Worm (Caenorhabditis elegans) whole organism, L1 larva: ENCODE measurements around the gene dhs-28.

Experiments used
- C04F5.9 ChIP-seq: sonication (generic microtip); optimal IDR thresholded peaks from 2 replicates; lab custom pipeline; 2016; ENCODE audit warnings: missing genetic modification characterization, missing compliant biosample characterization
- C16A3.4 ChIP-seq: fragments of 150-350 bp; optimal IDR thresholded peaks from 2 replicates; lab custom pipeline; 2014; ENCODE audit warnings: missing biosample characterization, missing genetic modification characterization
- C34B4.2 ChIP-seq: sonication (generic microtip); optimal IDR thresholded peaks from 2 replicates; lab custom pipeline; 2017; ENCODE audit warnings: mild to moderate bottlenecking, missing genetic modification characterization, missing compliant biosample characterization
- F16B12.6 ChIP-seq: fragments of 150-350 bp; optimal IDR thresholded peaks from 2 replicates; lab custom pipeline; 2014; ENCODE audit warnings: missing biosample characterization, missing genetic modification characterization
- Y116A8C.19 ChIP-seq: sonication (generic microtip); optimal IDR thresholded peaks from 2 replicates; lab custom pipeline; 2016; ENCODE audit warnings: missing compliant biosample characterization, missing genetic modification characterization, borderline replicate concordance
- alr-1 ChIP-seq: fragments of 200-800 bp; sonication (Bioruptor generic); optimal IDR thresholded peaks from 2 replicates; lab custom pipeline; 2018; ENCODE audit warnings: borderline replicate concordance, mild to moderate bottlenecking, missing genetic modification characterization, missing compliant biosample characterization
- aly-2 ChIP-seq: fragments of 150-350 bp; optimal IDR thresholded peaks from 2 replicates; lab custom pipeline; 2014; ENCODE audit warnings: missing biosample characterization, missing genetic modification characterization
- ama-1 ChIP-seq: fragments of 150-350 bp; optimal IDR thresholded peaks from 2 replicates; lab custom pipeline; 2014
- ceh-63 ChIP-seq: fragments of 200-800 bp; sonication (Bioruptor generic); optimal IDR thresholded peaks from 2 replicates; lab custom pipeline; 2018; ENCODE audit warnings: mild to moderate bottlenecking, missing genetic modification characterization, missing compliant biosample characterization
- ceh-8 ChIP-seq: fragments of 200-800 bp; sonication (Bioruptor generic); optimal IDR thresholded peaks from 2 replicates; lab custom pipeline; 2018; ENCODE audit warnings: mild to moderate bottlenecking, missing genetic modification characterization, moderate library complexity, missing compliant biosample characterization
- ces-1 ChIP-seq: fragments of 150-350 bp; optimal IDR thresholded peaks from 2 replicates; lab custom pipeline; 2014; ENCODE audit warnings: missing biosample characterization, missing genetic modification reagents, missing genetic modification characterization
- dpl-1 ChIP-seq, 3 experiments: fragments of 150-350 bp in 2 of 3; sonication (generic microtip) in 1 of 3; optimal IDR thresholded peaks; 2 replicates each; lab custom pipeline; 2014 to 2017; ENCODE audit warnings: missing biosample characterization in 3 of 3, missing genetic modification characterization in 3 of 3, missing genetic modification reagents in 3 of 3
- dsc-1 ChIP-seq: sonication (generic microtip); optimal IDR thresholded peaks from 2 replicates; lab custom pipeline; 2016; ENCODE audit warnings: mild to moderate bottlenecking, missing genetic modification characterization, missing compliant biosample characterization
- efl-1 ChIP-seq, 4 experiments: fragments of 150-350 bp; optimal IDR thresholded peaks in 3 of 4; peaks in 1 of 4; 1 replicate in 1 of 4; 2 replicates in 3 of 4; lab custom pipeline; 2014; ENCODE audit warnings: missing biosample characterization in 2 of 4, missing genetic modification characterization in 2 of 4, missing genetic modification reagents in 2 of 4
- efl-3 ChIP-seq: fragments of 200-800 bp; sonication (Bioruptor generic); optimal IDR thresholded peaks from 2 replicates; lab custom pipeline; 2018; ENCODE audit warnings: mild to moderate bottlenecking, missing genetic modification characterization, missing compliant biosample characterization
- egl-27 ChIP-seq, 2 experiments: fragments of 150-350 bp in 1 of 2; sonication (generic microtip); optimal IDR thresholded peaks; 3 replicates each; lab custom pipeline; 2017 to 2018; ENCODE audit warnings: missing biosample characterization in 2 of 2, missing genetic modification characterization in 2 of 2, missing genetic modification reagents in 2 of 2
- elt-2 ChIP-seq: sonication (generic microtip); optimal IDR thresholded peaks from 2 replicates; lab custom pipeline; 2016; ENCODE audit warnings: missing genetic modification characterization, mild to moderate bottlenecking, inconsistent platforms, missing compliant biosample characterization, missing genetic modification reagents
- elt-3 ChIP-seq, 6 experiments: fragments of 150-350 bp in 1 of 6; sonication (generic microtip); optimal IDR thresholded peaks; 2 replicates each; lab custom pipeline; 2017 to 2018; ENCODE audit warnings: missing biosample characterization in 6 of 6, missing genetic modification characterization in 6 of 6, inconsistent platforms in 1 of 6
- fkh-10 ChIP-seq: sonication (generic microtip); optimal IDR thresholded peaks from 2 replicates; lab custom pipeline; 2017; ENCODE audit warnings: missing biosample characterization, missing genetic modification reagents, missing genetic modification characterization
- fkh-4 ChIP-seq: sonication (generic microtip); optimal IDR thresholded peaks from 2 replicates; lab custom pipeline; 2016; ENCODE audit warnings: missing compliant biosample characterization, missing genetic modification characterization, borderline replicate concordance
- fos-1 ChIP-seq: fragments of 150-350 bp; optimal IDR thresholded peaks from 2 replicates; lab custom pipeline; 2014; ENCODE audit warnings: missing biosample characterization, missing genetic modification characterization
- grh-1 ChIP-seq: fragments of 200-800 bp; sonication (Bioruptor generic); IDR thresholded peaks from 2 replicates; pipeline ENCODE4 v1.3.6; 2022; ENCODE audit warnings: missing genetic modification reagents, missing genetic modification characterization, missing compliant biosample characterization
- hlh-17 ChIP-seq: fragments of 200-800 bp; sonication (Bioruptor generic); optimal IDR thresholded peaks from 2 replicates; lab custom pipeline; 2018; ENCODE audit warnings: missing genetic modification characterization, mild to moderate bottlenecking, missing compliant biosample characterization, moderate library complexity, borderline replicate concordance
- hpl-2 ChIP-seq: fragments of 150-350 bp; optimal IDR thresholded peaks from 2 replicates; lab custom pipeline; 2014; ENCODE audit warnings: missing biosample characterization, missing genetic modification reagents, missing genetic modification characterization
- isw-1 ChIP-seq: fragments of 200-800 bp; sonication (Bioruptor generic); IDR thresholded peaks from 2 replicates; pipeline ENCODE4 v1.3.6; 2022; ENCODE audit warnings: missing genetic modification characterization, missing compliant biosample characterization
- lin-13 ChIP-seq: fragments of 150-350 bp; optimal IDR thresholded peaks from 2 replicates; lab custom pipeline; 2014; ENCODE audit warnings: missing biosample characterization, missing genetic modification reagents, missing genetic modification characterization
- lin-14 ChIP-seq: fragments of 200-800 bp; sonication (Bioruptor generic); optimal IDR thresholded peaks from 2 replicates; lab custom pipeline; 2018; ENCODE audit warnings: mild to moderate bottlenecking, missing genetic modification characterization, moderate library complexity, missing compliant biosample characterization
- lin-39 ChIP-seq: fragments of 150-350 bp; optimal IDR thresholded peaks from 2 replicates; lab custom pipeline; 2014; ENCODE audit warnings: missing biosample characterization, missing genetic modification reagents, missing genetic modification characterization
- lir-3 ChIP-seq: sonication (generic microtip); optimal IDR thresholded peaks from 2 replicates; lab custom pipeline; 2016; ENCODE audit warnings: mild to moderate bottlenecking, missing genetic modification characterization, moderate library complexity, missing compliant biosample characterization; ENCODE audit not compliant: poor library complexity
- lsy-2 ChIP-seq, 2 experiments: fragments of 150-350 bp; optimal IDR thresholded peaks; 2 replicates each; lab custom pipeline; 2014; ENCODE audit warnings: missing biosample characterization in 2 of 2, missing genetic modification characterization in 2 of 2
- nhr-11 ChIP-seq: fragments of 150-350 bp; optimal IDR thresholded peaks from 2 replicates; lab custom pipeline; 2014; ENCODE audit warnings: missing biosample characterization, missing genetic modification characterization
- nhr-237 ChIP-seq: fragments of 150-350 bp; optimal IDR thresholded peaks from 2 replicates; lab custom pipeline; 2014; ENCODE audit warnings: missing biosample characterization, missing genetic modification characterization
- nhr-28 ChIP-seq: fragments of 150-350 bp; optimal IDR thresholded peaks from 2 replicates; lab custom pipeline; 2014; ENCODE audit warnings: missing biosample characterization, missing genetic modification characterization
- nhr-47 ChIP-seq: sonication (generic microtip); optimal IDR thresholded peaks from 2 replicates; lab custom pipeline; 2016; ENCODE audit warnings: mild to moderate bottlenecking, missing genetic modification characterization, moderate library complexity, missing compliant biosample characterization
- nhr-76 ChIP-seq: sonication (generic microtip); optimal IDR thresholded peaks from 2 replicates; lab custom pipeline; 2017; ENCODE audit warnings: missing biosample characterization, missing genetic modification characterization
- nhr-77 ChIP-seq: fragments of 150-350 bp; optimal IDR thresholded peaks from 2 replicates; lab custom pipeline; 2014; ENCODE audit warnings: missing biosample characterization, missing genetic modification characterization
- nhr-84 ChIP-seq: sonication (generic microtip); optimal IDR thresholded peaks from 2 replicates; lab custom pipeline; 2017; ENCODE audit warnings: missing biosample characterization, missing genetic modification characterization
- nhr-90 ChIP-seq: sonication (generic microtip); optimal IDR thresholded peaks from 2 replicates; lab custom pipeline; 2016; ENCODE audit warnings: mild to moderate bottlenecking, missing genetic modification characterization, missing compliant biosample characterization; ENCODE audit not compliant: poor library complexity
- pag-3 ChIP-seq: sonication (generic microtip); optimal IDR thresholded peaks from 2 replicates; lab custom pipeline; 2017; ENCODE audit warnings: missing genetic modification characterization, mild to moderate bottlenecking, missing compliant biosample characterization, antibody characterized with exemption, borderline replicate concordance; ENCODE audit not compliant: insufficient read depth
- pax-3 ChIP-seq: fragments of 200-800 bp; sonication (Bioruptor generic); optimal IDR thresholded peaks from 2 replicates; lab custom pipeline; 2018; ENCODE audit warnings: mild to moderate bottlenecking, missing genetic modification characterization, moderate library complexity, missing compliant biosample characterization
- pqm-1 ChIP-seq: sonication (generic microtip); optimal IDR thresholded peaks from 3 replicates; lab custom pipeline; 2017; ENCODE audit warnings: missing biosample characterization, missing genetic modification characterization
- rnt-1 ChIP-seq: sonication (generic microtip); optimal IDR thresholded peaks from 2 replicates; lab custom pipeline; 2016; ENCODE audit warnings: mild to moderate bottlenecking, missing genetic modification characterization, moderate library complexity, missing compliant biosample characterization
- skn-1 ChIP-seq: fragments of 150-350 bp; optimal IDR thresholded peaks from 2 replicates; lab custom pipeline; 2014; ENCODE audit warnings: missing biosample characterization, missing genetic modification characterization
- snpc-4 ChIP-seq: fragments of 150-350 bp; optimal IDR thresholded peaks from 2 replicates; lab custom pipeline; 2014; ENCODE audit warnings: missing biosample characterization, missing genetic modification characterization
- sox-4 ChIP-seq: sonication (generic microtip); optimal IDR thresholded peaks from 2 replicates; lab custom pipeline; 2016; ENCODE audit warnings: missing genetic modification characterization, missing compliant biosample characterization
- sup-37 ChIP-seq: fragments of 200-800 bp; sonication (Bioruptor generic); optimal IDR thresholded peaks from 2 replicates; lab custom pipeline; 2018; ENCODE audit warnings: mild to moderate bottlenecking, missing genetic modification characterization, missing compliant biosample characterization
- swsn-7 ChIP-seq: sonication (generic microtip); optimal IDR thresholded peaks from 2 replicates; lab custom pipeline; 2016; ENCODE audit warnings: missing genetic modification characterization, missing compliant biosample characterization
- tbx-2 ChIP-seq: sonication (generic microtip); optimal IDR thresholded peaks from 2 replicates; lab custom pipeline; 2016; ENCODE audit warnings: missing genetic modification characterization, missing compliant biosample characterization
- unc-98 ChIP-seq: fragments of 200-800 bp; sonication (Bioruptor generic); IDR thresholded peaks from 2 replicates; pipeline ENCODE4 v1.3.6; 2022; ENCODE audit warnings: missing genetic modification characterization, missing compliant biosample characterization
- vab-15 ChIP-seq: sonication (generic microtip); optimal IDR thresholded peaks from 2 replicates; lab custom pipeline; 2017; ENCODE audit warnings: missing genotype, mild to moderate bottlenecking, missing genetic modification characterization, missing compliant biosample characterization

dhs-28 gene

DNA sequence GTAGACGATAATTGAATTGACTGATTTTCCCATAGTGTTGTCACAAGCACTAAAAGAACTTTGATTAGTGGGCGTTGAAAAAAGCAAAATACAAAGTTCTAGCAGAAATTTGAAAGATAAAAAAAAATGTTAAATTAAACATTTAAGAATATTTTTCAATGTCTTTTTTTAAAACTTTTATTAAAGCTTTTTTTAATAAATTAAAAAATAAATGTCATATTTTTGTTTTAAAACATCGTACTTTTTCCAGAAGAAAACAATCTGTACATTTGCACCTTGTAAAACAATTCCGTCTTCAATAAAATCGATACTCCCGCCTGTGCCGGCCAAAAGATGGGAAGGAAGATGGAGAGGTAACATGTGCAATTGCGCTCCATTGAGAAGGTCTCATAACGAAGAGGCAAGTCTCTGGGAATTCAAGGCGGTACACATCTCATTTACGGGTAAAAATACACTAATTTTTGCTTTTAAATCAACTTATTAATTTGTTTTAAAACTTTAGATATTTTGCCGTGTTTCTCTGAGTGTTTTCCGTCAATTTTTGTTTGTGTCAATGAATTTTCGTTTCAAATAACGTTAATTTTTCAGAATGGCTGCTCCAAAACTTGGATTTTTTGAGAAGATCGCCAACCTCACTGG lies 22.6 kb downstream of the dhs-28 start, which contains the start of the genes glr-6 and asg-2 (continued):
- TF ChIP-seq efl-1 (optimal IDR thresholded peaks at IDR 0.05; lab: Kevin White, UChicago) (peak; percentile 74 to 81), efl-1 (GFP tag; optimal IDR thresholded peaks at IDR 0.05 in 1 of 2; lab: Kevin White, UChicago) (peak; percentile 65 to 96), alr-1 (no peak), aly-2 (tag; lab: Kevin White, UChicago) (no peak), elt-3 (tag; optimal IDR thresholded peaks at IDR 0.05; lab: Kevin White, UChicago) (peak in 3 of 6 experiments; percentile 26 to 70 (median 30)), C34B4.2 (tag; lab: Kevin White, UChicago) (no peak), hlh-17 (GFP tag; lab: Kevin White, UChicago) (no peak), tbx-2 (tag; lab: Kevin White, UChicago) (peak; percentile 78), ceh-8 (GFP tag; lab: Kevin White, UChicago) (no peak), sox-4 (peak; percentile 21), lsy-2 (tag; optimal IDR thresholded peaks at IDR 0.05; lab: Kevin White, UChicago) (peak; percentile 79 to 92), dpl-1 (GFP tag; optimal IDR thresholded peaks at IDR 0.05; lab: Kevin White, UChicago) (peak; percentile 67 to 79 (median 75)), fos-1 (tag; lab: Kevin White, UChicago) (peak; percentile 81), fkh-10 (GFP tag; lab: Kevin White, UChicago) (peak; percentile 12), fkh-4 (no peak), ces-1 (GFP tag; lab: Kevin White, UChicago) (no peak), C04F5.9 (tag; lab: Kevin White, UChicago) (no peak), vab-15 (no peak), lin-14 (GFP tag; lab: Kevin White, UChicago) (peak; percentile 89), nhr-84 (tag; lab: Kevin White, UChicago) (no peak), C16A3.4 (tag; lab: Kevin White, UChicago) (peak; percentile 98), pax-3 (tag; lab: Kevin White, UChicago) (peak; percentile 48), swsn-7 (peak; percentile 83), unc-98 (GFP tag; lab: Robert Waterston, UW) (no peak), rnt-1 (tag; lab: Kevin White, UChicago) (peak; percentile 86), F16B12.6 (tag; lab: Kevin White, UChicago) (peak; percentile 37), pqm-1 (tag; lab: Kevin White, UChicago) (no peak), nhr-28 (tag; lab: Kevin White, UChicago) (no peak), nhr-77 (tag; lab: Kevin White, UChicago) (peak; percentile 86), ama-1 (no peak), nhr-76 (no peak), isw-1 (GFP tag; lab: Robert Waterston, UW) (peak; percentile 46), skn-1 (tag; lab: Kevin White, UChicago) (peak; percentile 60), Y116A8C.19 (tag; lab: Kevin White, UChicago) (no peak), elt-2 (peak; percentile 27), nhr-237 (peak; percentile 34), lin-13 (GFP tag; lab: Kevin White, UChicago) (peak; percentile 78), pag-3 (tag; lab: Kevin White, UChicago) (no peak), snpc-4 (peak; percentile 28), dsc-1 (tag; lab: Kevin White, UChicago) (peak; percentile 64), nhr-90 (tag; lab: Kevin White, UChicago) (peak; percentile 78), nhr-47 (tag; lab: Kevin White, UChicago) (peak; percentile 84), ceh-63 (GFP tag; lab: Kevin White, UChicago) (no peak), nhr-11 (tag; lab: Kevin White, UChicago) (peak; percentile 32), lin-39 (tag; lab: Kevin White, UChicago) (peak; percentile 55), lir-3 (tag; lab: Kevin White, UChicago) (peak; percentile 40), sup-37 (GFP tag; lab: Kevin White, UChicago) (no peak), hpl-2 (GFP tag; lab: Kevin White, UChicago) (peak; percentile 66), efl-3 (GFP tag; lab: Kevin White, UChicago) (no peak), egl-27 (tag; optimal IDR thresholded peaks at IDR 0.05; lab: Kevin White, UChicago) (peak in 1 of 2 experiments; percentile 3), grh-1 (GFP tag; lab: Robert Waterston, UW) (peak; percentile 40)
